Fruit fly (Drosophila melanogaster) whole organism, wandering third instar larva: ENCODE measurements around the gene CG42704.

Experiments
- Abd-B ChIP-seq: fragments of >200 bp; optimal IDR thresholded peaks from 2 replicates; lab custom pipeline; 2017; ENCODE audit warnings: missing biosample characterization, missing genetic modification characterization
- CG32264 ChIP-seq: fragments of 200-800 bp; sonication (Bioruptor generic); optimal IDR thresholded peaks from 2 replicates; lab custom pipeline; 2016; ENCODE audit warnings: missing biosample characterization, missing genetic modification characterization
- CrebA ChIP-seq: fragments of 200-800 bp; sonication (Bioruptor generic); optimal IDR thresholded peaks from 2 replicates; lab custom pipeline; 2016; ENCODE audit warnings: missing biosample characterization, mild to moderate bottlenecking, missing genetic modification characterization, borderline replicate concordance
- Dfd ChIP-seq: fragments of >200 bp; optimal IDR thresholded peaks from 2 replicates; lab custom pipeline; 2017; ENCODE audit warnings: missing biosample characterization, missing genetic modification characterization
- Dif ChIP-seq: fragments of 200-275, 200-300 bp; sonication (Bioruptor generic); optimal IDR thresholded peaks from 2 replicates; lab custom pipeline; 2018; ENCODE audit warnings: missing biosample characterization, missing genetic modification characterization; ENCODE audit not compliant: partially characterized antibody
- GATAd ChIP-seq: sonication (Bioruptor generic); optimal IDR thresholded peaks from 2 replicates; lab custom pipeline; 2016; ENCODE audit warnings: missing biosample characterization, missing genetic modification characterization
- HLH106 ChIP-seq: fragments of 200-800 bp; optimal IDR thresholded peaks from 3 replicates; lab custom pipeline; 2019; ENCODE audit warnings: missing biosample characterization, mild to moderate bottlenecking, missing genetic modification characterization, moderate library complexity
- Hnf4 ChIP-seq: fragments of 200-800 bp; sonication (Bioruptor generic); optimal IDR thresholded peaks from 2 replicates; lab custom pipeline; 2016; ENCODE audit warnings: missing biosample characterization, mild to moderate bottlenecking, missing genetic modification characterization
- Hr83 ChIP-seq: fragments of 200-300 bp; sonication (Bioruptor generic); optimal IDR thresholded peaks from 2 replicates; lab custom pipeline; 2016; ENCODE audit warnings: missing biosample characterization, mild to moderate bottlenecking, missing genetic modification characterization, moderate library complexity; ENCODE audit not compliant: poor library complexity, severe bottlenecking
- Jra ChIP-seq: sonication (Bioruptor generic); optimal IDR thresholded peaks from 2 replicates; lab custom pipeline; 2016; ENCODE audit warnings: missing biosample characterization, missing genetic modification characterization
- Mio ChIP-seq: sonication (Bioruptor generic); optimal IDR thresholded peaks from 2 replicates; lab custom pipeline; 2016; ENCODE audit warnings: missing biosample characterization, missing genetic modification characterization
- Myc ChIP-seq: fragments of >200 bp; optimal IDR thresholded peaks from 2 replicates; lab custom pipeline; 2017
- N ChIP-seq: fragments of >200 bp; optimal IDR thresholded peaks from 2 replicates; lab custom pipeline; 2018; ENCODE audit warnings: missing biosample characterization, missing external identifiers, missing genetic modification characterization
- OdsH ChIP-seq: fragments of 200-800 bp; sonication (Bioruptor generic); optimal IDR thresholded peaks from 2 replicates; lab custom pipeline; 2016; ENCODE audit warnings: missing biosample characterization, mild to moderate bottlenecking, missing genetic modification characterization
- Rel ChIP-seq, 2 experiments: fragments of 200-800 bp; sonication (Bioruptor generic) in 1 of 2; optimal IDR thresholded peaks; 2 replicates in 1 of 2; 3 replicates in 1 of 2; lab custom pipeline; 2016 to 2019; ENCODE audit warnings: mild to moderate bottlenecking in 2 of 2, missing biosample characterization in 2 of 2, missing genetic modification characterization in 2 of 2, moderate library complexity in 1 of 2
- Sp1 ChIP-seq: fragments of 200-800 bp; sonication (Bioruptor generic); optimal IDR thresholded peaks from 3 replicates; lab custom pipeline; 2019; ENCODE audit warnings: missing biosample characterization, mild to moderate bottlenecking, missing genetic modification characterization, moderate library complexity
- Vsx2 ChIP-seq: fragments of 200-300, 225-300 bp; sonication (Bioruptor generic); optimal IDR thresholded peaks from 2 replicates; lab custom pipeline; 2018; ENCODE audit warnings: missing biosample characterization, missing genetic modification characterization; ENCODE audit not compliant: partially characterized antibody
- brk ChIP-seq: fragments of 200-800 bp; sonication (Bioruptor generic); optimal IDR thresholded peaks from 2 replicates; lab custom pipeline; 2016; ENCODE audit warnings: missing biosample characterization, mild to moderate bottlenecking, missing genetic modification characterization
- dl ChIP-seq, 2 experiments: fragments of 175-275, 200-275 bp in 1 of 2; fragments of 200-275 bp in 1 of 2; sonication (Bioruptor generic); optimal IDR thresholded peaks; lab custom pipeline; 2018; ENCODE audit warnings: mild to moderate bottlenecking in 2 of 2, missing biosample characterization in 2 of 2, missing genetic modification characterization in 2 of 2, moderate library complexity in 2 of 2; ENCODE audit not compliant: partially characterized antibody in 2 of 2, insufficient read depth in 1 of 2
- dmrt93B ChIP-seq: fragments of 200-800 bp; sonication (Bioruptor generic); optimal IDR thresholded peaks from 2 replicates; lab custom pipeline; 2018; ENCODE audit warnings: missing biosample characterization, mild to moderate bottlenecking, missing genetic modification characterization
- ey ChIP-seq: fragments of 200-800 bp; sonication (Bioruptor generic); optimal IDR thresholded peaks from 2 replicates; lab custom pipeline; 2016; ENCODE audit warnings: missing biosample characterization, missing genetic modification characterization
- foxo ChIP-seq, 2 experiments: fragments of 200-800 bp; sonication (Bioruptor generic); optimal IDR thresholded peaks; 2 replicates in 1 of 2; 3 replicates in 1 of 2; lab custom pipeline; 2016 to 2017; ENCODE audit warnings: missing biosample characterization in 2 of 2, missing genetic modification characterization in 2 of 2
- fru ChIP-seq: fragments of 200-800 bp; sonication (Bioruptor generic); optimal IDR thresholded peaks from 3 replicates; lab custom pipeline; 2016; ENCODE audit warnings: missing biosample characterization, mild to moderate bottlenecking, missing genetic modification characterization
- h ChIP-seq: fragments of 200-800 bp; sonication (Bioruptor generic); optimal IDR thresholded peaks from 3 replicates; lab custom pipeline; 2016; ENCODE audit warnings: missing biosample characterization, mild to moderate bottlenecking, missing genetic modification characterization
- jim ChIP-seq: fragments of 175-275, 200-325 bp; sonication (Bioruptor generic); optimal IDR thresholded peaks from 2 replicates; lab custom pipeline; 2016; ENCODE audit warnings: missing biosample characterization, mild to moderate bottlenecking, missing genetic modification characterization
- pan ChIP-seq: fragments of >200 bp; optimal IDR thresholded peaks from 2 replicates; lab custom pipeline; 2017
- psq ChIP-seq: fragments of 200-800 bp; sonication (Bioruptor generic); optimal IDR thresholded peaks from 3 replicates; lab custom pipeline; 2017; ENCODE audit warnings: missing biosample characterization, mild to moderate bottlenecking, missing genetic modification characterization, moderate library complexity
- sage ChIP-seq: fragments of 200-800 bp; sonication (Bioruptor generic); optimal IDR thresholded peaks from 2 replicates; lab custom pipeline; 2016; ENCODE audit warnings: missing biosample characterization, mild to moderate bottlenecking, missing genetic modification characterization
- sv ChIP-seq: fragments of 200-800 bp; sonication (Bioruptor generic); optimal IDR thresholded peaks from 3 replicates; lab custom pipeline; 2016; ENCODE audit warnings: missing biosample characterization, missing genetic modification characterization
- tai ChIP-seq: sonication (Bioruptor generic); optimal IDR thresholded peaks from 2 replicates; lab custom pipeline; 2016; ENCODE audit warnings: missing biosample characterization, missing genetic modification characterization
- usp ChIP-seq: fragments of >200 bp; optimal IDR thresholded peaks from 2 replicates; lab custom pipeline; 2017; ENCODE audit warnings: missing biosample characterization, missing genetic modification characterization
- woc ChIP-seq: sonication (Bioruptor generic); optimal IDR thresholded peaks from 2 replicates; lab custom pipeline; 2016; ENCODE audit warnings: missing biosample characterization, mild to moderate bottlenecking, missing genetic modification characterization

The CG42704 gene

DNA sequence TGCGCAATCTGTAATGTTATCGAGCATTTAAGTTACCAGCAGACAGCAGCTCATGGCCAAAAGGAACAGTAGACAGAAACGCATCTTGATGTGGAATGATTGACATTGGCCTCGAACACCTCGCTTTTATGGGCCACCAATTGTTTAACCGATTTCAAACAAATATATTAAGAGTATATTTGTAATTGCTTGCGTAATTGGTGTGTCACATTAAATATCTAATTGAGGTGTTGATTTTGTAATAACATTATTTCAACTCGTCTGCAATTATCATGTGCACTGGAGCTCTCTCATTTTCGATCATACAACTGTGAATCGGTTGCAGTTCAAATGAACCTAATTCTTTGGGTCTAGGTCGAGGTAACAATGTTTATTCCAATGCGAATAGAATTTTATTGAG lies 13.2 kb downstream of the CG42704 start, which contains the start of gene CG32726:
Gene CG32726, minus strand, starts transcription at position 101 of the 400 bp plus-strand sequence.
- TF ChIP-seq CG32264 (no peak), h (no peak), Vsx2 (no peak), Mio (GFP tag; lab: Kevin White, UChicago) (no peak), Rel (GFP tag; optimal IDR thresholded peaks at IDR 0.05; lab: Kevin White, UChicago) (no peak), Rel (tag; optimal IDR thresholded peaks at IDR 0.05; lab: Kevin White, UChicago) (no peak)

- TF ChIP-seq CrebA (GFP tag; lab: Kevin White, UChicago) (no peak), GATAd (GFP tag; lab: Kevin White, UChicago) (no peak), Dif (GFP tag; lab: Kevin White, UChicago) (no peak), woc (GFP tag; lab: Kevin White, UChicago) (no peak), brk (GFP tag; lab: Kevin White, UChicago) (no peak), Vsx2 (no peak), dmrt93B (no peak), ey (GFP tag; lab: Kevin White, UChicago) (no peak), Sp1 (no peak), Hr83 (no peak), psq (no peak), Jra (GFP tag; lab: Kevin White, UChicago) (no peak)
Measured at dm6 chrX:7432393-7432792, 19.9 kb downstream of the CG42704 start.

dm6 chrX:7445023-7445422 lies 32.6 kb downstream of the CG42704 start:
- TF ChIP-seq HLH106 (tag; lab: Kevin White, UChicago): no peak
- no peak for TF ChIP-seq Rel (GFP tag; optimal IDR thresholded peaks at IDR 0.05; lab: Kevin White, UChicago)
- no peak for TF ChIP-seq Rel (tag; optimal IDR thresholded peaks at IDR 0.05; lab: Kevin White, UChicago)
- TF ChIP-seq Hr83: no peak
- no peak for TF ChIP-seq N (GFP tag; lab: Kevin White, UChicago)
- no peak for TF ChIP-seq Mio (GFP tag; lab: Kevin White, UChicago)
- TF ChIP-seq pan (lab: Kevin White, UChicago): no peak
- TF ChIP-seq OdsH (GFP tag; lab: Kevin White, UChicago): no peak
- TF ChIP-seq Abd-B (GFP tag; lab: Kevin White, UChicago): no peak
- TF ChIP-seq psq: no peak
- no peak for TF ChIP-seq CG32264
- TF ChIP-seq Dfd: no peak
- TF ChIP-seq sage (GFP tag; lab: Kevin White, UChicago): no peak
- no peak for TF ChIP-seq Hnf4 (GFP tag; lab: Kevin White, UChicago)
- TF ChIP-seq dl (GFP tag; optimal IDR thresholded peaks at IDR 0.05; lab: Kevin White, UChicago; ENCODE audit: insufficient read depth in 1 of 2, partially characterized antibody in 2 of 2): no peak
- TF ChIP-seq foxo (GFP tag; optimal IDR thresholded peaks at IDR 0.05; lab: Kevin White, UChicago): no peak
- TF ChIP-seq dmrt93B: no peak
- no peak for TF ChIP-seq Sp1

- no peak for TF ChIP-seq Myc (lab: Kevin White, UChicago)
- no peak for TF ChIP-seq Jra (GFP tag; lab: Kevin White, UChicago)
- TF ChIP-seq Abd-B (GFP tag; lab: Kevin White, UChicago): no peak
- no peak for TF ChIP-seq Hr83
- no peak for TF ChIP-seq tai (GFP tag; lab: Kevin White, UChicago)
- no peak for TF ChIP-seq h
- TF ChIP-seq woc (GFP tag; lab: Kevin White, UChicago): no peak
- no peak for TF ChIP-seq GATAd (GFP tag; lab: Kevin White, UChicago)
- no peak for TF ChIP-seq fru (GFP tag; lab: Kevin White, UChicago)
- TF ChIP-seq Rel (GFP tag; optimal IDR thresholded peaks at IDR 0.05; lab: Kevin White, UChicago): no peak
- no peak for TF ChIP-seq Rel (tag; optimal IDR thresholded peaks at IDR 0.05; lab: Kevin White, UChicago)
- no peak for TF ChIP-seq CrebA (GFP tag; lab: Kevin White, UChicago)
- TF ChIP-seq usp (GFP tag; lab: Kevin White, UChicago): no peak
- TF ChIP-seq OdsH (GFP tag; lab: Kevin White, UChicago): no peak
- no peak for TF ChIP-seq Dif (GFP tag; lab: Kevin White, UChicago)
- TF ChIP-seq sage (GFP tag; lab: Kevin White, UChicago): no peak
- TF ChIP-seq sv (GFP tag; lab: Kevin White, UChicago): no peak
- no peak for TF ChIP-seq dmrt93B
- no peak for TF ChIP-seq psq
- no peak for TF ChIP-seq jim (GFP tag; lab: Kevin White, UChicago)
Measured at dm6 chrX:7451909-7452308, 39.4 kb downstream of the CG42704 start, which contains the start of gene CG11368. CG11368 (plus strand) TSS chrX:7452209.
